Fruit fly (Drosophila melanogaster): ENCODE results near the gene Taf10b.
A peak's percentile ranks its signal among the peaks of the same experiment; 100 is the strongest.

Taf10b gene

DNA sequence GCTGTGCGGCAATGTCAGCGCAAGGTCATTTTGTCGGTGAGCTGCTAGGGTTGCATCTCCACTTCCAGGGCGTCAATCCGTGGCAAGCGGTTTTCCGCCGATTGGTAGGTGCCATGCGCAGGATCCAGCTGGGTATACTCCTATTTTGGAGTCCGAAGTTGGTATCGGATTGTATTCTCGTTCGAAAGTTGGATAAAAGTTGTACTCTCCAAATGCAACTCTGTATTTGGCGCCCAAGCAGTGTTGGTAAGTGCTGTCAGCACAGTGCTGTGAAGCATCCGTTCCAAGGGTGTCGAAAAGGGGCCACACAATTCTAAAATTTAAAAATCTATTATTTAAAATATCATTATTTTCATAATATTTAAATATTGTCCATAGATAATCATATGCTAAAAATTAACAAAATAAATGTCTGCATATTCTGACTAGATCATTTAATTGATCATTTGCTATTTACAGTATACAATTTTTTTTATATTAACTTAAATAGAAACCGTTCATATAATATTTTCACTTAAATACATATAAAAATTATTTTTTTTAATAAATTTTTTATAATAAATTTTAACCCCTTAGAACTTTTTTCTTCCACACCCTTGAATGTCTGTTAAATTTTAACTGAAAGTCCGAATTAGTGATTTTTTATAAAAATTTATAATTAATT, 19.0 kb downstream of the Taf10b start (continued):
- TF ChIP-seq Spps (tag; optimal IDR thresholded peaks at IDR 0.05) = peak; percentile 30
- TF ChIP-seq Dek (tag; optimal IDR thresholded peaks at IDR 0.05) = peak; percentile 87
- no peak; the same call in 1 of the 2 replicates for TF ChIP-seq wor (GFP tag; IDR thresholded peaks at IDR 0.05)
- peak; percentile 72 to 74 for TF ChIP-seq chif (GFP tag; optimal IDR thresholded peaks at IDR 0.05)
- no peak for TF ChIP-seq sc (optimal IDR thresholded peaks at IDR 0.05)
- TF ChIP-seq sc (GFP tag; optimal IDR thresholded peaks at IDR 0.05) = peak; percentile 67
- TF ChIP-seq repo (GFP tag; optimal IDR thresholded peaks at IDR 0.05) = peak; percentile 70
- TF ChIP-seq Ravus (GFP tag; IDR thresholded peaks at IDR 0.05) = peak; percentile 50
- TF ChIP-seq slbo (GFP tag; IDR thresholded peaks at IDR 0.05) = peak; percentile 94
- peak; percentile 65 to 79 for TF ChIP-seq Pdp1 (GFP tag; optimal IDR thresholded peaks at IDR 0.05)
- TF ChIP-seq Doc3 (GFP tag; IDR thresholded peaks at IDR 0.05; ENCODE audit: partially characterized antibody) = no peak
- peak; percentile 1 for TF ChIP-seq salm (tag; optimal IDR thresholded peaks at IDR 0.05)
- TF ChIP-seq CG42726 (GFP tag; IDR thresholded peaks at IDR 0.05; ENCODE audit: partially characterized antibody) = no peak
- TF ChIP-seq gcm2 (GFP tag; optimal IDR thresholded peaks at IDR 0.05) = peak; percentile 34
- peak; percentile 89 for TF ChIP-seq CG1233 (GFP tag; optimal IDR thresholded peaks at IDR 0.05)
- TF ChIP-seq pho (GFP tag; optimal IDR thresholded peaks at IDR 0.05) = peak; percentile 82
- TF ChIP-seq TFAM (GFP tag; optimal IDR thresholded peaks at IDR 0.05) = no peak
- TF ChIP-seq GATAe (GFP tag; conservative IDR thresholded peaks at IDR 0.05) = peak; percentile 68
- peak; percentile 60 for TF ChIP-seq CG3163 (GFP tag; optimal IDR thresholded peaks at IDR 0.05)
- peak; percentile 70 for TF ChIP-seq Asciz (GFP tag; optimal IDR thresholded peaks at IDR 0.05)
- TF ChIP-seq CG6175 (GFP tag; IDR thresholded peaks at IDR 0.05) = peak; percentile 81
- peak; percentile 81 for TF ChIP-seq BtbVII (GFP tag; optimal IDR thresholded peaks at IDR 0.05)
- peak; percentile 93 for TF ChIP-seq CG8924 (tag; optimal IDR thresholded peaks at IDR 0.05)
- peak; percentile 100 for TF ChIP-seq ERR (GFP tag; optimal IDR thresholded peaks at IDR 0.05)
- peak; percentile 63; the same call in 2 of the 3 replicates for TF ChIP-seq gce (GFP tag; IDR thresholded peaks at IDR 0.05)
- TF ChIP-seq MBD-R2 (GFP tag; IDR thresholded peaks at IDR 0.05) = peak; percentile 95
- TF ChIP-seq Antp (GFP tag; optimal IDR thresholded peaks at IDR 0.05) = peak; percentile 87
- TF ChIP-seq Rfx (GFP tag; IDR thresholded peaks at IDR 0.05) = peak; percentile 95
- peak; percentile 71 for TF ChIP-seq CG11723 (GFP tag; optimal IDR thresholded peaks at IDR 0.05)
- TF ChIP-seq pzg (GFP tag; optimal IDR thresholded peaks at IDR 0.05) = peak; percentile 93
- TF ChIP-seq eyg (GFP tag; optimal IDR thresholded peaks at IDR 0.05) = peak; percentile 47
- peak; percentile 85 for TF ChIP-seq zfh1 (GFP tag; IDR thresholded peaks at IDR 0.05)
- TF ChIP-seq CG16779 (GFP tag; IDR thresholded peaks at IDR 0.05) = peak; percentile 81
- peak; percentile 65 for TF ChIP-seq kay (GFP tag; optimal IDR thresholded peaks at IDR 0.05)
- no peak for TF ChIP-seq pros (GFP tag; optimal IDR thresholded peaks at IDR 0.05)
- TF ChIP-seq toy (GFP tag; IDR thresholded peaks at IDR 0.05) = peak; percentile 72; the same call in 1 of the 2 replicates
- no peak for TF ChIP-seq CG14860 (GFP tag; IDR thresholded peaks at IDR 0.05; ENCODE audit: partially characterized antibody)
- TF ChIP-seq CG6689 (GFP tag; IDR thresholded peaks at IDR 0.05) = peak; percentile 91
- peak; percentile 71 for TF ChIP-seq chm (GFP tag; IDR thresholded peaks at IDR 0.05)
- TF ChIP-seq CG13123 (GFP tag; optimal IDR thresholded peaks at IDR 0.05) = peak; percentile 72
- peak; percentile 74 for TF ChIP-seq CG11560 (tag; IDR thresholded peaks at IDR 0.05)
- peak; percentile 88 for TF ChIP-seq CG17912 (GFP tag; optimal IDR thresholded peaks at IDR 0.05)
- TF ChIP-seq CG2120 (GFP tag; optimal IDR thresholded peaks at IDR 0.05) = peak; percentile 91
- peak; percentile 89 to 91 for TF ChIP-seq Hr51 (GFP tag; optimal IDR thresholded peaks at IDR 0.05)
- peak; percentile 85 for TF ChIP-seq Fer3 (tag; optimal IDR thresholded peaks at IDR 0.05)
- no peak for TF ChIP-seq CG15073 (GFP tag; optimal IDR thresholded peaks at IDR 0.05)
- TF ChIP-seq rib (GFP tag; IDR thresholded peaks at IDR 0.05) = peak; percentile 82
- peak; percentile 90 for TF ChIP-seq HmgZ (tag; optimal IDR thresholded peaks at IDR 0.05)
- peak; percentile 89 for TF ChIP-seq gro (GFP tag; optimal IDR thresholded peaks at IDR 0.05)
- TF ChIP-seq CG15514 (GFP tag; optimal IDR thresholded peaks at IDR 0.05) = peak; percentile 93

Measured in whole organism, embryonic.